Fruit fly (Drosophila melanogaster): ENCODE data around the gene CG17652.

dm6 chr2L:1709316-1709715 is 22.8 kb downstream of the CG17652 start:
- TF ChIP-seq CG14655 (GFP tag; optimal IDR thresholded peaks at IDR 0.05) (no peak), CG4496 (GFP tag; IDR thresholded peaks at IDR 0.05) (no peak), CG8301 (tag; optimal IDR thresholded peaks at IDR 0.05) (no peak), CG34367 (tag; optimal IDR thresholded peaks at IDR 0.05) (no peak), EcR (GFP tag; optimal IDR thresholded peaks at IDR 0.05) (no peak), CG10348 (GFP tag; IDR thresholded peaks at IDR 0.05) (no peak)
